Worm (Caenorhabditis elegans) whole organism, L4 larva: ENCODE data around the gene chk-1.

Experiments used
- F10B5.3 ChIP-seq: sonication (generic microtip); optimal IDR thresholded peaks from 2 replicates; lab custom pipeline; 2016; ENCODE audit warnings: mild to moderate bottlenecking, missing genetic modification characterization, missing compliant biosample characterization
- F26F4.8 ChIP-seq: fragments of 200-800 bp; sonication (Bioruptor generic); conservative IDR thresholded peaks from 2 replicates; pipeline ENCODE4 v1.3.6; 2022; ENCODE audit warnings: missing genetic modification characterization, missing compliant biosample characterization
- T20F7.1 ChIP-seq: fragments of 200-800 bp; sonication (Bioruptor generic); optimal IDR thresholded peaks from 2 replicates; lab custom pipeline; 2018; ENCODE audit warnings: mild to moderate bottlenecking, missing genetic modification characterization, missing compliant biosample characterization
- Y105C5A.15 ChIP-seq: fragments of 200-800 bp; sonication (Bioruptor generic); IDR thresholded peaks from 2 replicates; pipeline ENCODE4 v1.3.6; 2022; ENCODE audit warnings: missing genetic modification characterization, missing compliant biosample characterization
- Y75B8A.6 ChIP-seq: fragments of 200-800 bp; sonication (Bioruptor generic); IDR thresholded peaks from 2 replicates; pipeline ENCODE4 v1.3.6; 2022; ENCODE audit warnings: missing genetic modification reagents, missing genetic modification characterization, missing compliant biosample characterization
- aha-1 ChIP-seq: fragments of 150-350 bp; peaks from one replicate; lab custom pipeline; 2014; ENCODE audit warnings: missing biosample characterization, missing genetic modification characterization
- aly-2 ChIP-seq: sonication (generic microtip); optimal IDR thresholded peaks from 2 replicates; lab custom pipeline; 2018; ENCODE audit warnings: missing biosample characterization, missing genetic modification characterization
- daf-16 ChIP-seq, 3 experiments: sonication (generic microtip); optimal IDR thresholded peaks; 2 replicates each; lab custom pipeline; 2016 to 2017; ENCODE audit warnings: missing genetic modification characterization in 3 of 3, missing genetic modification reagents in 3 of 3, mild to moderate bottlenecking in 2 of 3, missing compliant biosample characterization in 2 of 3, missing biosample characterization in 1 of 3, moderate library complexity in 1 of 3
- daf-19 ChIP-seq: fragments of 200-800 bp; sonication (Bioruptor generic); conservative IDR thresholded peaks from 2 replicates; pipeline ENCODE4 v1.3.6; 2022; ENCODE audit warnings: missing genetic modification characterization, missing compliant biosample characterization
- daf-8 ChIP-seq: fragments of 200-800 bp; sonication (Bioruptor generic); IDR thresholded peaks from 2 replicates; pipeline ENCODE4 v1.3.6; 2022; ENCODE audit warnings: missing genetic modification characterization, missing compliant biosample characterization
- dmd-6 ChIP-seq: fragments of 200-800 bp; sonication (Bioruptor generic); IDR thresholded peaks from 2 replicates; pipeline ENCODE4 v1.3.6; 2022; ENCODE audit warnings: missing genetic modification reagents, missing genetic modification characterization, missing compliant biosample characterization
- dmd-9 ChIP-seq: fragments of 200-800 bp; sonication (Bioruptor generic); IDR thresholded peaks from 2 replicates; pipeline ENCODE4 v1.3.6; 2022; ENCODE audit warnings: missing genetic modification reagents, missing genetic modification characterization, missing compliant biosample characterization
- duxl-1 ChIP-seq: sonication (generic microtip); optimal IDR thresholded peaks from 2 replicates; lab custom pipeline; 2016; ENCODE audit warnings: mild to moderate bottlenecking, missing genetic modification characterization, moderate library complexity, missing compliant biosample characterization; ENCODE audit not compliant: poor library complexity
- dve-1 ChIP-seq: sonication (generic microtip); optimal IDR thresholded peaks from 2 replicates; lab custom pipeline; 2017; ENCODE audit warnings: antibody characterized with exemption, mild to moderate bottlenecking, missing genetic modification characterization, missing compliant biosample characterization; ENCODE audit not compliant: insufficient read depth
- egl-27 ChIP-seq: sonication (generic microtip); optimal IDR thresholded peaks from 3 replicates; lab custom pipeline; 2017; ENCODE audit warnings: missing biosample characterization, missing genetic modification reagents, missing genetic modification characterization
- fkh-10 ChIP-seq: fragments of 150-350 bp; optimal IDR thresholded peaks from 2 replicates; lab custom pipeline; 2014; ENCODE audit warnings: missing biosample characterization, missing genetic modification reagents, missing genetic modification characterization
- hif-1 ChIP-seq, 2 experiments: sonication (generic microtip); optimal IDR thresholded peaks; 2 replicates each; lab custom pipeline; 2016 to 2017; ENCODE audit warnings: missing compliant biosample characterization in 2 of 2, missing genetic modification characterization in 2 of 2, missing genetic modification reagents in 2 of 2, missing genotype in 2 of 2, mild to moderate bottlenecking in 1 of 2
- hlh-11 ChIP-seq: fragments of 200-800 bp; sonication (Bioruptor generic); optimal IDR thresholded peaks from 2 replicates; lab custom pipeline; 2018; ENCODE audit warnings: mild to moderate bottlenecking, missing genetic modification characterization, missing compliant biosample characterization
- hlh-30 ChIP-seq: sonication (generic microtip); optimal IDR thresholded peaks from 2 replicates; lab custom pipeline; 2017; ENCODE audit warnings: antibody characterized with exemption, mild to moderate bottlenecking, missing genetic modification characterization, missing compliant biosample characterization; ENCODE audit not compliant: insufficient read depth
- lin-13 ChIP-seq: fragments of 150-350 bp; optimal IDR thresholded peaks from 2 replicates; lab custom pipeline; 2014; ENCODE audit warnings: missing biosample characterization, missing genetic modification reagents, missing genetic modification characterization
- lin-15B ChIP-seq: fragments of 150-350 bp; sonication (generic microtip); optimal IDR thresholded peaks from 3 replicates; lab custom pipeline; 2014; ENCODE audit warnings: missing biosample characterization, missing genetic modification characterization
- lin-29 ChIP-seq: fragments of 200-800 bp; sonication (Bioruptor generic); IDR thresholded peaks from 2 replicates; pipeline ENCODE4 v1.3.6; 2022; ENCODE audit warnings: missing genetic modification reagents, missing genetic modification characterization, missing compliant biosample characterization
- lin-38 ChIP-seq: fragments of 200-800 bp; sonication (Bioruptor generic); IDR thresholded peaks from 2 replicates; pipeline ENCODE4 v1.3.6; 2022; ENCODE audit warnings: missing genetic modification reagents, missing genetic modification characterization, missing compliant biosample characterization
- lin-39 ChIP-seq: fragments of 150-350 bp; optimal IDR thresholded peaks from 2 replicates; lab custom pipeline; 2014; ENCODE audit warnings: missing biosample characterization, missing genetic modification reagents, missing genetic modification characterization
- lsy-2 ChIP-seq, 2 experiments: fragments of 150-350 bp in 1 of 2; sonication (generic microtip) in 1 of 2; optimal IDR thresholded peaks; 2 replicates each; lab custom pipeline; 2014 to 2017; ENCODE audit warnings: missing biosample characterization in 2 of 2, missing genetic modification characterization in 2 of 2
- madf-9 ChIP-seq: fragments of 200-800 bp; sonication (Bioruptor generic); conservative IDR thresholded peaks from 2 replicates; pipeline ENCODE4 v1.3.6; 2022; ENCODE audit warnings: missing genetic modification reagents, missing genetic modification characterization, missing compliant biosample characterization
- nhr-102 ChIP-seq: sonication (generic microtip); optimal IDR thresholded peaks from 2 replicates; lab custom pipeline; 2016; ENCODE audit warnings: mild to moderate bottlenecking, missing genetic modification characterization, moderate library complexity, missing compliant biosample characterization
- nhr-11 ChIP-seq: fragments of 150-350 bp; optimal IDR thresholded peaks from 2 replicates; lab custom pipeline; 2014; ENCODE audit warnings: missing biosample characterization, missing genetic modification characterization
- nhr-111 ChIP-seq: fragments of 200-800 bp; sonication (Bioruptor generic); optimal IDR thresholded peaks from 2 replicates; lab custom pipeline; 2018; ENCODE audit warnings: mild to moderate bottlenecking, missing genetic modification characterization, missing compliant biosample characterization
- nhr-28 ChIP-seq: fragments of 150-350 bp; optimal IDR thresholded peaks from 2 replicates; lab custom pipeline; 2014; ENCODE audit warnings: missing biosample characterization, missing genetic modification characterization
- nhr-77 ChIP-seq: fragments of 150-350 bp; optimal IDR thresholded peaks from 2 replicates; lab custom pipeline; 2014; ENCODE audit warnings: missing biosample characterization, missing genetic modification characterization
- php-3 ChIP-seq: fragments of 200-800 bp; sonication (Bioruptor generic); IDR thresholded peaks from 2 replicates; pipeline ENCODE4 v1.3.6; 2022; ENCODE audit warnings: missing genetic modification reagents, missing genetic modification characterization, missing compliant biosample characterization
- pqm-1 ChIP-seq: sonication (generic microtip); optimal IDR thresholded peaks from 2 replicates; lab custom pipeline; 2017; ENCODE audit warnings: missing biosample characterization, missing genetic modification characterization
- saeg-2 ChIP-seq: fragments of 200-800 bp; sonication (Bioruptor generic); IDR thresholded peaks from 2 replicates; pipeline ENCODE4 v1.3.6; 2022; ENCODE audit warnings: missing genetic modification reagents, missing genetic modification characterization, missing compliant biosample characterization
- set-16 ChIP-seq: fragments of 200-800 bp; sonication (Bioruptor generic); IDR thresholded peaks from 2 replicates; pipeline ENCODE4 v1.3.6; 2022; ENCODE audit warnings: missing genetic modification reagents, missing genetic modification characterization, missing compliant biosample characterization
- spr-1 ChIP-seq: sonication (generic microtip); optimal IDR thresholded peaks from 2 replicates; lab custom pipeline; 2016; ENCODE audit warnings: mild to moderate bottlenecking, missing genetic modification characterization, missing compliant biosample characterization
- tag-97 ChIP-seq: fragments of 200-800 bp; sonication (Bioruptor generic); IDR thresholded peaks from 2 replicates; pipeline ENCODE4 v1.3.6; 2022; ENCODE audit warnings: missing genetic modification characterization, missing compliant biosample characterization
- unc-130 ChIP-seq: sonication (generic microtip); optimal IDR thresholded peaks from 2 replicates; lab custom pipeline; 2016; ENCODE audit warnings: missing genetic modification reagents, missing genetic modification characterization, missing compliant biosample characterization
- unc-62 ChIP-seq, 3 experiments: fragments of 150-350 bp in 1 of 3; sonication (generic microtip); optimal IDR thresholded peaks in 2 of 3; peaks in 1 of 3; 1 replicate in 1 of 3; 2 replicates in 2 of 3; lab custom pipeline; 2014 to 2017; ENCODE audit warnings: missing biosample characterization in 3 of 3, missing genetic modification characterization in 3 of 3, missing genetic modification reagents in 3 of 3, missing genotype in 1 of 3
- vab-7 ChIP-seq: fragments of 200-800 bp; sonication (Bioruptor generic); IDR thresholded peaks from 2 replicates; pipeline ENCODE4 v1.3.6; 2022; ENCODE audit warnings: missing genetic modification reagents, missing genetic modification characterization, missing compliant biosample characterization
- ztf-7 ChIP-seq: fragments of 150-350 bp; optimal IDR thresholded peaks from 2 replicates; lab custom pipeline; 2014; ENCODE audit warnings: missing biosample characterization, missing genetic modification characterization

The chk-1 gene

ce11 chrV:3789770-3790169 lies 30.5 kb upstream of the chk-1 start, which contains the start of gene R08F11.7:
Gene R08F11.7, plus strand, starts transcription at chrV:3790070.
- TF ChIP-seq aha-1 (tag; lab: Kevin White, UChicago) = peak; percentile 82
- TF ChIP-seq duxl-1 (tag; lab: Kevin White, UChicago) = no peak
- no peak for TF ChIP-seq daf-8 (GFP tag; lab: Robert Waterston, UW)

ce11 chrV:3788538-3788937 lies 29.3 kb upstream of the chk-1 start:
- TF ChIP-seq fkh-10 = peak; percentile 68
- no peak for TF ChIP-seq spr-1 (tag; lab: Kevin White, UChicago)
- peak; percentile 63 for TF ChIP-seq aha-1 (tag; lab: Kevin White, UChicago)

ce11 chrV:3784167-3784734 lies 25.0 kb upstream of the chk-1 start, which contains the start of gene R08F11.1:
Gene R08F11.1, minus strand, starts transcription at chrV:3784217.
- no peak for TF ChIP-seq php-3
- TF ChIP-seq hlh-30 (tag; lab: Kevin White, UChicago) = peak; percentile 5
- TF ChIP-seq fkh-10 = no peak
- no peak for TF ChIP-seq set-16 (GFP tag; lab: Robert Waterston, UW)
- no peak for TF ChIP-seq F26F4.8 (GFP tag; lab: Robert Waterston, UW)
- no peak for TF ChIP-seq duxl-1 (tag; lab: Kevin White, UChicago)
- TF ChIP-seq nhr-11 (tag; lab: Kevin White, UChicago) = no peak
- TF ChIP-seq ztf-7 (tag; lab: Kevin White, UChicago) = no peak
- peak; percentile 62 for TF ChIP-seq dmd-6 (GFP tag; lab: Robert Waterston, UW)
- TF ChIP-seq hlh-11 = peak; percentile 53
- no peak for TF ChIP-seq daf-19 (GFP tag; lab: Robert Waterston, UW)
- peak; percentile 74 for TF ChIP-seq pqm-1 (tag; lab: Kevin White, UChicago)
- no peak for TF ChIP-seq F10B5.3 (tag; lab: Kevin White, UChicago)
- no peak for TF ChIP-seq aly-2 (tag; lab: Kevin White, UChicago)
- TF ChIP-seq lin-13 (GFP tag; lab: Kevin White, UChicago) = no peak
- peak in 1 of 2 experiments; percentile 9 for TF ChIP-seq unc-62 (GFP tag; optimal IDR thresholded peaks at IDR 0.05 in 1 of 2; lab: Kevin White, UChicago)
- TF ChIP-seq unc-62 (tag; optimal IDR thresholded peaks at IDR 0.05; lab: Kevin White, UChicago) = no peak
- TF ChIP-seq nhr-77 (tag; lab: Kevin White, UChicago) = peak; percentile 90
- no peak for TF ChIP-seq T20F7.1 (GFP tag; lab: Kevin White, UChicago)
- no peak for TF ChIP-seq lsy-2 (tag; optimal IDR thresholded peaks at IDR 0.05; lab: Kevin White, UChicago)
- peak in 1 of 2 experiments; percentile 79 for TF ChIP-seq hif-1 (tag; optimal IDR thresholded peaks at IDR 0.05; lab: Kevin White, UChicago)
- TF ChIP-seq lin-38 (GFP tag; lab: Robert Waterston, UW) = no peak
- no peak for TF ChIP-seq lin-29 (GFP tag; lab: Robert Waterston, UW)
- TF ChIP-seq nhr-111 (GFP tag; lab: Kevin White, UChicago) = no peak
- no peak for TF ChIP-seq saeg-2
- TF ChIP-seq aha-1 (tag; lab: Kevin White, UChicago) = no peak
- TF ChIP-seq madf-9 (GFP tag; lab: Robert Waterston, UW) = no peak
- TF ChIP-seq dmd-9 (GFP tag; lab: Robert Waterston, UW) = no peak
- no peak for TF ChIP-seq Y105C5A.15 (GFP tag; lab: Robert Waterston, UW)
- TF ChIP-seq unc-130 (GFP tag; lab: Kevin White, UChicago) = no peak
- TF ChIP-seq Y75B8A.6 (GFP tag; lab: Robert Waterston, UW) = no peak
- no peak for TF ChIP-seq spr-1 (tag; lab: Kevin White, UChicago)
- TF ChIP-seq egl-27 (tag; lab: Kevin White, UChicago) = no peak
- no peak for TF ChIP-seq lin-15B
- TF ChIP-seq tag-97 (GFP tag; lab: Robert Waterston, UW) = no peak
- TF ChIP-seq lin-39 = no peak
- TF ChIP-seq nhr-102 (tag; lab: Kevin White, UChicago) = peak; percentile 64
- no peak for TF ChIP-seq vab-7 (GFP tag; lab: Robert Waterston, UW)
- peak; percentile 76 for TF ChIP-seq dve-1 (tag; lab: Kevin White, UChicago)
- no peak for TF ChIP-seq daf-16 (GFP tag; optimal IDR thresholded peaks at IDR 0.05; lab: Kevin White, UChicago)
- peak; percentile 90 for TF ChIP-seq daf-16 (tag; optimal IDR thresholded peaks at IDR 0.05; lab: Kevin White, UChicago)
- peak; percentile 98 for TF ChIP-seq nhr-28 (tag; lab: Kevin White, UChicago)
